Fruit fly (Drosophila melanogaster): ENCODE results near the gene Prp6.

DNA sequence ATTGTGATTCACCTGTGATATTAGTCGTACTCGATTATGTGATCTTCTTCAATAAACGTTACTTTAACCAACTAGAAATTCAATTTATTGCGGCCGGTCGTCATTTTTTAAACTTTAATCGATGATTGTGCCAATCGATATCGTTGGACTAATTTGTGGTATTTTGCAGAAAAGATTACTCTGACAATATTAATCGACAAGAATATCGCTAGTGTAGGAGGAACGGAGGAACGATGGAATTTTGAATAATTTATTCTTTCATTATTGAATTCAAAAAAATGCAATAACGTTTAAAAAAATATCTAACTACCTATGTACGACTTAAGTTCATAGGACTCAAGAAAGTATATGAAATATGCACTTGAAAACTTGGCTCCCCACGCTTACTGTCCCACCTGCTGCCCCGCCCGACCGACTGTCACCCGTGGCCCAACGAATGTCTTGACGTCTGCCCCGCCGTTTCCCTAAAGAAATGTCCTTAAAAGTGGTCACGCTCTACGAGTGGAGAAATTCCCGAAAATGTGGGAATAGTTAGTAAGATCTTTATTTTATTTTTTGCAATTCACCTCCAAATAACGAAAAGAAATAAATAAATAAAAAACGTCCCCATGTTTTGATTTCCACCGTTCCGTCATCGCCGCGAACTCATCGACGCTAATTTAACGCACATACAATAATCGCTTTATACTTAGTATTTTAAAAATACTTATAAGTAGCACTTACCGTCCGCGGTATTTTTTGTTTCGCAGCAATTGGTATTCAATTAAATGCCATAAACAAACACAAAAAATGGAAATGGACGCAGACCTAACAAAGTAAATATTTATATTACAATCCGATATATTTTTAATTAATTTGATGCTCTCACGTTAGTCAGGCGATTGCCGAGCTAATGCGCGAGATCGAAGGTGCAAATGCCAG, 39.5 kb upstream of the Prp6 start, which contains the start of gene CG14074:
- TF ChIP-seq pan (optimal IDR thresholded peaks at IDR 0.05) = no peak
- TF ChIP-seq Dll (optimal IDR thresholded peaks at IDR 0.05) = no peak
- no peak for TF ChIP-seq psq (optimal IDR thresholded peaks at IDR 0.05)
- no peak for TF ChIP-seq usp (GFP tag; optimal IDR thresholded peaks at IDR 0.05)

All from whole organism.